Worm (Caenorhabditis elegans) whole organism, midembryonic: ENCODE measurements around the gene VY10G11R.1.

ENCODE experiments used
- T22C8.4 ChIP-seq: fragments of 200-800 bp; sonication (Bioruptor generic); IDR thresholded peaks from 2 replicates; pipeline ENCODE4 v1.3.6; 2022; ENCODE audit warnings: missing genetic modification characterization, missing compliant biosample characterization
- cog-1 ChIP-seq: sonication (generic microtip); optimal IDR thresholded peaks from 2 replicates; lab custom pipeline; 2016; ENCODE audit warnings: missing genetic modification characterization, missing compliant biosample characterization
- flt-1 ChIP-seq: fragments of 200-800 bp; sonication (Bioruptor generic); IDR thresholded peaks from 2 replicates; pipeline ENCODE4 v1.3.6; 2022; ENCODE audit warnings: missing genetic modification characterization, missing compliant biosample characterization
- klf-2 ChIP-seq: fragments of 200-800 bp; sonication (Bioruptor generic); conservative IDR thresholded peaks from 2 replicates; pipeline ENCODE4 v1.3.6; 2022; ENCODE audit warnings: missing genetic modification reagents, missing genetic modification characterization, missing compliant biosample characterization
- med-1 ChIP-seq: sonication (generic microtip); optimal IDR thresholded peaks from 2 replicates; lab custom pipeline; 2017; ENCODE audit warnings: missing genetic modification characterization, mild to moderate bottlenecking, missing compliant biosample characterization, antibody characterized with exemption, missing genetic modification reagents; ENCODE audit not compliant: insufficient read depth
- ref-1 ChIP-seq: fragments of 200-800 bp; sonication (Bioruptor generic); conservative IDR thresholded peaks from 2 replicates; pipeline ENCODE4 v1.3.6; 2022; ENCODE audit warnings: missing genetic modification reagents, missing genetic modification characterization, missing compliant biosample characterization
- tab-1 ChIP-seq: fragments of 200-800 bp; sonication (Bioruptor generic); IDR thresholded peaks from 2 replicates; pipeline ENCODE4 v1.3.6; 2022; ENCODE audit warnings: missing genetic modification characterization, missing compliant biosample characterization
- ztf-23 ChIP-seq: fragments of 200-800 bp; sonication (Bioruptor generic); IDR thresholded peaks from 2 replicates; pipeline ENCODE4 v1.3.6; 2022; ENCODE audit warnings: missing genetic modification reagents, missing genetic modification characterization, missing compliant biosample characterization
- ztf-29 ChIP-seq: fragments of 200-800 bp; sonication (Bioruptor generic); IDR thresholded peaks from 2 replicates; pipeline ENCODE4 v1.3.6; 2022; ENCODE audit warnings: missing genetic modification reagents, missing genetic modification characterization, missing compliant biosample characterization

ce11 chrIV:16502387-16502786 is 31.6 kb upstream of the VY10G11R.1 start:
- TF ChIP-seq ztf-23 (GFP tag; lab: Robert Waterston, UW) (no peak), cog-1 (tag; lab: Kevin White, UChicago) (no peak), klf-2 (GFP tag; lab: Robert Waterston, UW) (no peak), ref-1 (no peak), flt-1 (GFP tag; lab: Robert Waterston, UW) (no peak), ztf-29 (GFP tag; lab: Robert Waterston, UW) (no peak), tab-1 (no peak), T22C8.4 (GFP tag; lab: Robert Waterston, UW) (no peak), med-1 (no peak)
